Fruit fly (Drosophila melanogaster) S2 (cell line): ENCODE results near the gene Pkcdelta.

Source experiments
- CG8478 ChIP-seq: fragments of >200 bp; optimal IDR thresholded peaks from 2 replicates; lab custom pipeline; 2018
- CTCF ChIP-seq, 2 experiments: fragments of >200 bp; optimal IDR thresholded peaks; 2 replicates each; lab custom pipeline; 2018

DNA sequence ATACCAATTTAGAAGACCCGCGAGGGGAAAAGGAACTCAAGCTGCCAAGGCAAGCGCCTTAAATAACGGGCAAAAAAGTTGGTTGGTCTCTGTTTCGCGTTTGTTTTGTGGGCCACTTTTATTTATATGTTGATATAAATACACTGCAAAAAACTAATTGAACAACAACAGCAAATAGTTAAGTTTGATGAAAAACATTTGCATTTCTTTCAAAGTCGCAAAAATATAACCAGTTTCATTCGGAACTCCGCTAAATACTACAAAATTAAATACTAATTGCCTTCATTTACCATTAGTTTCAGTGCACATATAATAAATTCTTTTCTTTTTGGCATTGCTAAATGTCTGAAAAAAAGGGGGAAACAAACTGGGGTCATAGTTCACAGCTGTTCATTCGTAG lies 40.3 kb upstream of the Pkcdelta start:
- TF ChIP-seq CG8478 (no peak), CTCF (optimal IDR thresholded peaks at IDR 0.05; lab: Kevin White, UChicago) (no peak)
